Fruit fly (Drosophila melanogaster): ENCODE data around the gene ApepP.
A peak's percentile ranks its signal among the peaks of the same experiment; 100 is the strongest.

Gene ApepP

dm6 chr2L:16880930-16881329 lies 29.3 kb downstream of the ApepP start (continued):
- TF ChIP-seq Hr78 (GFP tag; optimal IDR thresholded peaks at IDR 0.05) (no peak), CG10321 (GFP tag; IDR thresholded peaks at IDR 0.05) (no peak), eve (GFP tag; optimal IDR thresholded peaks at IDR 0.05) (no peak), psq (GFP tag; optimal IDR thresholded peaks at IDR 0.05) (no peak), CG17912 (GFP tag; optimal IDR thresholded peaks at IDR 0.05) (no peak), lab (GFP tag; optimal IDR thresholded peaks at IDR 0.05) (peak; percentile 44), CG10959 (GFP tag; IDR thresholded peaks at IDR 0.05) (no peak), Med (GFP tag) (peak; percentile 90), tup (GFP tag; optimal IDR thresholded peaks at IDR 0.05) (no peak), oc (tag; optimal IDR thresholded peaks at IDR 0.05) (no peak), zf30C (GFP tag; optimal IDR thresholded peaks at IDR 0.05) (no peak), inv (GFP tag; IDR thresholded peaks at IDR 0.05; ENCODE audit: partially characterized antibody) (no peak; the same call in 1 of the 2 replicates), CG3726 (GFP tag; IDR thresholded peaks at IDR 0.05) (no peak), schlank (tag; optimal IDR thresholded peaks at IDR 0.05) (no peak), CG18619 (GFP tag; optimal IDR thresholded peaks at IDR 0.05) (no peak), danr (GFP tag; IDR thresholded peaks at IDR 0.05) (no peak), Oaz (GFP tag; IDR thresholded peaks at IDR 0.05) (no peak), pho (GFP tag; optimal IDR thresholded peaks at IDR 0.05) (no peak), nau (GFP tag; optimal IDR thresholded peaks at IDR 0.05) (no peak), az2 (GFP tag; optimal IDR thresholded peaks at IDR 0.05) (no peak), CG10462 (GFP tag; optimal IDR thresholded peaks at IDR 0.05) (no peak), CG9932 (GFP tag; IDR thresholded peaks at IDR 0.05) (peak; percentile 39; the same call in 1 of the 2 replicates), Dbx (GFP tag; IDR thresholded peaks at IDR 0.05) (0 out of 3 replicates have a peak, but pooled peaks have one; percentile 37), CG9817 (tag; optimal IDR thresholded peaks at IDR 0.05) (no peak), CG9727 (GFP tag; optimal IDR thresholded peaks at IDR 0.05) (no peak), Taf1 (GFP tag; IDR thresholded peaks at IDR 0.05) (no peak), CG7963 (GFP tag; IDR thresholded peaks at IDR 0.05; ENCODE audit: partially characterized antibody) (no peak), CG11093 (GFP tag; IDR thresholded peaks at IDR 0.05) (no peak), toy (GFP tag; IDR thresholded peaks at IDR 0.05) (no peak), D19A (tag; optimal IDR thresholded peaks at IDR 0.05) (no peak), h (optimal IDR thresholded peaks at IDR 0.05) (no peak), lilli (GFP tag; optimal IDR thresholded peaks at IDR 0.05) (no peak), PHDP (tag; optimal IDR thresholded peaks at IDR 0.05) (no peak), seq (GFP tag; IDR thresholded peaks at IDR 0.05) (no peak; the same call in 1 of the 2 replicates), CG8089 (GFP tag; optimal IDR thresholded peaks at IDR 0.05) (no peak), CG4360 (GFP tag; IDR thresholded peaks at IDR 0.05) (no peak), CG3281 (GFP tag; optimal IDR thresholded peaks at IDR 0.05) (no peak), CG9437 (GFP tag; optimal IDR thresholded peaks at IDR 0.05) (no peak), CTCF (GFP tag; optimal IDR thresholded peaks at IDR 0.05) (no peak), CG6689 (GFP tag; IDR thresholded peaks at IDR 0.05) (no peak), Lpt (GFP tag; optimal IDR thresholded peaks at IDR 0.05) (no peak), ssp (GFP tag; IDR thresholded peaks at IDR 0.05) (no peak), btn (GFP tag; optimal IDR thresholded peaks at IDR 0.05) (no peak), Ets97D (GFP tag; optimal IDR thresholded peaks at IDR 0.05) (no peak), CG5953 (GFP tag; IDR thresholded peaks at IDR 0.05) (no peak), Vsx1 (GFP tag; optimal IDR thresholded peaks at IDR 0.05) (no peak), Sry-β (GFP tag; optimal IDR thresholded peaks at IDR 0.05) (no peak), CG4328 (GFP tag; optimal IDR thresholded peaks at IDR 0.05) (no peak), br (optimal IDR thresholded peaks at IDR 0.05) (no peak), yki (optimal IDR thresholded peaks at IDR 0.05) (no peak), Bdp1 (GFP tag; optimal IDR thresholded peaks at IDR 0.05) (no peak), zfh1 (GFP tag; IDR thresholded peaks at IDR 0.05) (no peak), CG3407 (GFP tag; optimal IDR thresholded peaks at IDR 0.05) (no peak), CG8924 (tag; optimal IDR thresholded peaks at IDR 0.05) (no peak)
